Worm (Caenorhabditis elegans): ENCODE data around the gene M04C3.2.

DNA sequence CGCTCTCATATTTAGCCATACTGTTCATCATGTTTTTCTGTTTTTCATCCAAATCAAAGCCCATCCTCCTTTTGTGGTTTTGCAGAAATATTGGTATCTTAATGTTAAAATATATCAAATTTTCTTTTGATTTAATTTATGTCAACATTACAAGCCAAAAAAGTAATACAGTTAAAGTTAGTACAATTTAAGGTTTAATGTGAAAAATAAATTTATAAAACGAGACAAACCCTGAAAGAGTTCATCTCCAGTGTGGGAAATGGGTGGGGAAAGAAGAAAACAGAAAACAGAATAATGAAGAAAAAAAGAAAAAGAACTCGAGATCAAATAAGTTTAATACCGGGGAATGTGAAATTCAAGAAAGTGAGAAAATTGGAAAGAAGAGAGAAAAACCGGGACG is at the start of gene M04C3.2:
- TF ChIP-seq elt-2 (tag; optimal IDR thresholded peaks at IDR 0.05) (no peak), ama-1 (optimal IDR thresholded peaks at IDR 0.05) (no peak), F13H6.1 (tag; optimal IDR thresholded peaks at IDR 0.05) (no peak), fkh-10 (GFP tag; optimal IDR thresholded peaks at IDR 0.05) (no peak), pros-1 (tag; optimal IDR thresholded peaks at IDR 0.05) (no peak), tbx-2 (tag; optimal IDR thresholded peaks at IDR 0.05) (no peak), madf-2 (tag; optimal IDR thresholded peaks at IDR 0.05) (no peak), lin-11 (tag; optimal IDR thresholded peaks at IDR 0.05) (no peak), pha-4 (tag; optimal IDR thresholded peaks at IDR 0.05) (no peak)

Data from whole organism, late embryonic.